Fruit fly (Drosophila melanogaster): ENCODE data around the gene CG8260.

CG8260 gene

dm6 chrX:15709624-15709983, 46.5 kb upstream of the CG8260 start (continued):
- TF ChIP-seq hth (optimal IDR thresholded peaks at IDR 0.05) (no peak), CG3995 (GFP tag; optimal IDR thresholded peaks at IDR 0.05) (no peak), CG13894 (tag; optimal IDR thresholded peaks at IDR 0.05) (no peak), wdn (GFP tag; IDR thresholded peaks at IDR 0.05) (no peak), Xbp1 (GFP tag; optimal IDR thresholded peaks at IDR 0.05) (no peak), luna (GFP tag; optimal IDR thresholded peaks at IDR 0.05) (no peak), Dek (tag; optimal IDR thresholded peaks at IDR 0.05) (peak; percentile 15), Antp (GFP tag; optimal IDR thresholded peaks at IDR 0.05) (no peak), CG16863 (GFP tag; optimal IDR thresholded peaks at IDR 0.05) (no peak), tgo (GFP tag; IDR thresholded peaks at IDR 0.05) (0 out of 3 replicates have a peak, but pooled peaks have one; percentile 34), CG10959 (GFP tag; IDR thresholded peaks at IDR 0.05) (no peak), caup (GFP tag; optimal IDR thresholded peaks at IDR 0.05; ENCODE audit: severe bottlenecking) (no peak), Sin3A (optimal IDR thresholded peaks at IDR 0.05) (no peak), ATbp (GFP tag; optimal IDR thresholded peaks at IDR 0.05) (peak; percentile 20), CG6689 (GFP tag; IDR thresholded peaks at IDR 0.05) (0 out of 2 replicates have a peak, but pooled peaks have one; percentile 15), CG6854 (GFP tag; optimal IDR thresholded peaks at IDR 0.05) (no peak), exex (tag; optimal IDR thresholded peaks at IDR 0.05) (no peak), phol (tag; optimal IDR thresholded peaks at IDR 0.05) (peak; percentile 8), pan (optimal IDR thresholded peaks at IDR 0.05) (no peak), pan (GFP tag; optimal IDR thresholded peaks at IDR 0.05 in 1 of 2, IDR thresholded peaks at IDR 0.05 in 1 of 2) (peak in 1 of 2 experiments; percentile 28), CG8290 (GFP tag; optimal IDR thresholded peaks at IDR 0.05) (no peak), CG8290 (tag; optimal IDR thresholded peaks at IDR 0.05) (peak in 1 of 2 experiments; percentile 24), CG4730 (GFP tag; IDR thresholded peaks at IDR 0.05) (0 out of 2 replicates have a peak, but pooled peaks have one; percentile 15), CG10147 (GFP tag; optimal IDR thresholded peaks at IDR 0.05) (no peak), Fer1 (GFP tag; optimal IDR thresholded peaks at IDR 0.05) (peak; percentile 13)

dm6 chrX:15709984-15710750, 46.0 kb upstream of the CG8260 start, which contains the start of the genes CG9281 and CG15601:
TSS of gene CG9281 (minus strand) at chrX:15710539.
TSS of gene CG15601 (plus strand) at chrX:15710647.
- TF ChIP-seq CG7963 (GFP tag; IDR thresholded peaks at IDR 0.05; ENCODE audit: partially characterized antibody) (no peak), Dll (GFP tag; IDR thresholded peaks at IDR 0.05; ENCODE audit: partially characterized antibody) (no peak; the same call in 3 of the 4 replicates), CG31388 (GFP tag; optimal IDR thresholded peaks at IDR 0.05) (no peak), Max (GFP tag; optimal IDR thresholded peaks at IDR 0.05) (peak; percentile 87), CG11504 (tag; optimal IDR thresholded peaks at IDR 0.05) (no peak), Awh (GFP tag; IDR thresholded peaks at IDR 0.05) (no peak), sima (GFP tag; optimal IDR thresholded peaks at IDR 0.05) (no peak), mirr (GFP tag; optimal IDR thresholded peaks at IDR 0.05) (peak; percentile 2), ab (GFP tag; optimal IDR thresholded peaks at IDR 0.05) (no peak), Kr (GFP tag; optimal IDR thresholded peaks at IDR 0.05) (no peak), D (optimal IDR thresholded peaks at IDR 0.05) (peak; percentile 55), D (GFP tag; optimal IDR thresholded peaks at IDR 0.05) (no peak), CG15011 (GFP tag; optimal IDR thresholded peaks at IDR 0.05) (no peak), Bteb2 (GFP tag; optimal IDR thresholded peaks at IDR 0.05) (no peak), CG14050 (GFP tag; IDR thresholded peaks at IDR 0.05) (no peak), CG10462 (GFP tag; optimal IDR thresholded peaks at IDR 0.05) (no peak), Hmr (GFP tag; optimal IDR thresholded peaks at IDR 0.05) (no peak), gfzf (GFP tag; optimal IDR thresholded peaks at IDR 0.05) (peak; percentile 80), Opbp (GFP tag; IDR thresholded peaks at IDR 0.05; ENCODE audit: partially characterized antibody) (peak; percentile 52; the same call in 2 of the 3 replicates), Mrtf (GFP tag; IDR thresholded peaks at IDR 0.05) (no peak), lmd (GFP tag; IDR thresholded peaks at IDR 0.05) (no peak), nerfin-1 (tag; optimal IDR thresholded peaks at IDR 0.05) (no peak), Antp (GFP tag; optimal IDR thresholded peaks at IDR 0.05) (no peak), CG17568 (GFP tag; optimal IDR thresholded peaks at IDR 0.05) (no peak), cwo (GFP tag; optimal IDR thresholded peaks at IDR 0.05) (peak; percentile 7), wdn (GFP tag; IDR thresholded peaks at IDR 0.05) (no peak), ara (GFP tag; IDR thresholded peaks at IDR 0.05) (no peak), zen2 (GFP tag; IDR thresholded peaks at IDR 0.05; ENCODE audit: partially characterized antibody) (no peak)
